Worm (Caenorhabditis elegans): ENCODE measurements around the gene F09E5.7.

ce11 chrII:5307203-5307602 lies 44.7 kb upstream of the F09E5.7 start:
- TF ChIP-seq lin-15B (tag; optimal IDR thresholded peaks at IDR 0.05) (no peak), lin-13 (GFP tag; optimal IDR thresholded peaks at IDR 0.05) (no peak), nhr-76 (tag; optimal IDR thresholded peaks at IDR 0.05) (no peak), ama-1 (optimal IDR thresholded peaks at IDR 0.05) (no peak), unc-62 (GFP tag; optimal IDR thresholded peaks at IDR 0.05) (no peak), nhr-47 (tag; optimal IDR thresholded peaks at IDR 0.05) (no peak), lin-35 (GFP tag; optimal IDR thresholded peaks at IDR 0.05) (no peak), elt-3 (tag; optimal IDR thresholded peaks at IDR 0.05) (no peak), tbx-2 (tag; optimal IDR thresholded peaks at IDR 0.05) (no peak)
